Comparison of ENCODE assay signal across 5 worm cellular contexts in the genomic region with DNA sequence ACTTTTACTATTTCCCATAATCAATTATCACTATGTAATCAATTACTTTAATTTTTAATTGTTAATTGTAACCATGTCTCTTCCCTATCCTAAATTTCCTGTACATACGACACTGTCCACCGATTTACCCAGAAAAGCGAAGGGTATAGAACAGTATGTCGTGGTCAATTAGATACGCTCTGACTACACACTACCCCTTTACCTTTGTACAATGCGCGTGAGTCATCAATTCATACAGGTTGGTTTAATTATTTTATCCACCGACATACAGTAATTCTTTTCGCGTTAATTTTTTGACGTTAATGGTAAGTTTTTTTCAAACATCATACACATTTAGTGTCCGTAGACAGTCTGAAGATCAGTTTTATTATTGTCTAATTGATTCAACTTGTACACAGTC.
TF ChIP-seq lines count a peak whose summit lies in the region.

No protein-coding gene starts in this region.

TF ChIP-seq in whole organism, L1 larva, 84 proteins besides CTCF, POLR2A, EP300 and RAD21 (continued from another document and continues in another):
- TF ChIP-seq nhr-77 (tag; optimal IDR thresholded peaks at IDR 0.05; lab: Kevin White, UChicago) (peak; percentile 94), C04F5.9 (tag; optimal IDR thresholded peaks at IDR 0.05; lab: Kevin White, UChicago) (peak; percentile 54), mdl-1 (tag; optimal IDR thresholded peaks at IDR 0.05; lab: Kevin White, UChicago) (peak in 1 of 2 experiments; percentile 80), dsc-1 (tag; optimal IDR thresholded peaks at IDR 0.05; lab: Kevin White, UChicago) (peak; percentile 69), fkh-4 (tag; optimal IDR thresholded peaks at IDR 0.05; lab: Kevin White, UChicago; ENCODE audit: borderline replicate concordance) (no peak), ceh-88 (GFP tag; IDR thresholded peaks at IDR 0.05; lab: Robert Waterston, UW) (peak; percentile 87), efl-1 (optimal IDR thresholded peaks at IDR 0.05; lab: Kevin White, UChicago) (peak; percentile 66 to 70), efl-1 (GFP tag; optimal IDR thresholded peaks at IDR 0.05 in 1 of 2; lab: Kevin White, UChicago) (peak in 1 of 2 experiments; percentile 92), ceh-90 (tag; optimal IDR thresholded peaks at IDR 0.05; lab: Kevin White, UChicago) (no peak), lin-13 (GFP tag; optimal IDR thresholded peaks at IDR 0.05; lab: Kevin White, UChicago) (peak; percentile 71), pqm-1 (tag; optimal IDR thresholded peaks at IDR 0.05; lab: Kevin White, UChicago) (peak; percentile 17), fkh-10 (GFP tag; optimal IDR thresholded peaks at IDR 0.05; lab: Kevin White, UChicago) (no peak), nhr-237 (tag; optimal IDR thresholded peaks at IDR 0.05; lab: Kevin White, UChicago) (peak; percentile 86), ceh-63 (GFP tag; optimal IDR thresholded peaks at IDR 0.05; lab: Kevin White, UChicago) (no peak), unc-98 (GFP tag; IDR thresholded peaks at IDR 0.05; lab: Robert Waterston, UW) (no peak), aha-1 (tag; optimal IDR thresholded peaks at IDR 0.05; lab: Kevin White, UChicago) (peak; percentile 7), zip-4 (GFP tag; optimal IDR thresholded peaks at IDR 0.05; lab: Kevin White, UChicago) (peak; percentile 79), zag-1 (tag; optimal IDR thresholded peaks at IDR 0.05; lab: Kevin White, UChicago) (no peak), nhr-71 (tag; optimal IDR thresholded peaks at IDR 0.05; lab: Kevin White, UChicago) (peak; percentile 91), alr-1 (tag; optimal IDR thresholded peaks at IDR 0.05; lab: Kevin White, UChicago; ENCODE audit: borderline replicate concordance) (no peak), mep-1 (tag; optimal IDR thresholded peaks at IDR 0.05; lab: Kevin White, UChicago) (peak; percentile 89), irx-1 (tag; optimal IDR thresholded peaks at IDR 0.05; lab: Kevin White, UChicago) (peak; percentile 75), unc-86 (tag; optimal IDR thresholded peaks at IDR 0.05; lab: Kevin White, UChicago) (no peak), aly-2 (tag; optimal IDR thresholded peaks at IDR 0.05; lab: Kevin White, UChicago) (peak; percentile 79), blmp-1 (tag; optimal IDR thresholded peaks at IDR 0.05; lab: Kevin White, UChicago) (peak; percentile 44)

TF ChIP-seq in whole organism, L2 larva, 48 proteins besides CTCF, POLR2A, EP300 and RAD21 (continued from another document):
- TF ChIP-seq nhr-11 (tag; optimal IDR thresholded peaks at IDR 0.05; lab: Kevin White, UChicago) (no peak), C34F6.9 (tag; optimal IDR thresholded peaks at IDR 0.05; lab: Kevin White, UChicago) (peak; percentile 35), mbf-1 (tag; optimal IDR thresholded peaks at IDR 0.05; lab: Kevin White, UChicago) (peak; percentile 55), ceh-16 (tag; optimal IDR thresholded peaks at IDR 0.05; lab: Kevin White, UChicago) (peak; percentile 80)

TF ChIP-seq in whole organism, L3 larva, 47 proteins besides CTCF, POLR2A, EP300 and RAD21 (continued from another document):
- TF ChIP-seq elt-2 (tag; optimal IDR thresholded peaks at IDR 0.05; lab: Kevin White, UChicago) (peak; percentile 75), nhr-67 (tag; optimal IDR thresholded peaks at IDR 0.05; lab: Kevin White, UChicago) (no peak), nhr-11 (tag; optimal IDR thresholded peaks at IDR 0.05; lab: Kevin White, UChicago) (no peak), snpc-4 (tag; optimal IDR thresholded peaks at IDR 0.05; lab: Kevin White, UChicago) (peak; percentile 76), mml-1 (tag; optimal IDR thresholded peaks at IDR 0.05; lab: Kevin White, UChicago) (no peak), nhr-237 (tag; optimal IDR thresholded peaks at IDR 0.05; lab: Kevin White, UChicago) (peak; percentile 13)
TF ChIP-seq in whole organism, L3 larva: peak in this region for 27.

TF ChIP-seq in whole organism, L4 larva, 104 proteins besides CTCF, POLR2A, EP300 and RAD21 (continued from another document):
- peak; percentile 97 for TF ChIP-seq nhr-6 (tag; optimal IDR thresholded peaks at IDR 0.05; lab: Kevin White, UChicago)
- no peak for TF ChIP-seq Y75B8A.6 (GFP tag; IDR thresholded peaks at IDR 0.05; lab: Robert Waterston, UW)
- TF ChIP-seq nhr-25 (tag; optimal IDR thresholded peaks at IDR 0.05; lab: Kevin White, UChicago; ENCODE audit: borderline replicate concordance, insufficient read depth) = peak; percentile 91
- peak; percentile 65 for TF ChIP-seq nhr-10 (tag; optimal IDR thresholded peaks at IDR 0.05; lab: Kevin White, UChicago)
- peak; percentile 98 for TF ChIP-seq hmg-1.1 (GFP tag; IDR thresholded peaks at IDR 0.05; lab: Robert Waterston, UW)
- peak; percentile 89 for TF ChIP-seq madf-9 (GFP tag; conservative IDR thresholded peaks at IDR 0.05; lab: Robert Waterston, UW)
- peak; percentile 86 for TF ChIP-seq F37D6.2 (tag; optimal IDR thresholded peaks at IDR 0.05; lab: Kevin White, UChicago)
- TF ChIP-seq hlh-30 (tag; optimal IDR thresholded peaks at IDR 0.05; lab: Kevin White, UChicago; ENCODE audit: insufficient read depth) = peak; percentile 87
- peak; percentile 90 for TF ChIP-seq T20F7.1 (GFP tag; optimal IDR thresholded peaks at IDR 0.05; lab: Kevin White, UChicago)
- peak; percentile 75 for TF ChIP-seq nhr-11 (tag; optimal IDR thresholded peaks at IDR 0.05; lab: Kevin White, UChicago)
- peak; percentile 49 for TF ChIP-seq ceh-32 (tag; optimal IDR thresholded peaks at IDR 0.05; lab: Kevin White, UChicago; ENCODE audit: poor library complexity)
- peak; percentile 92 for TF ChIP-seq ztf-7 (tag; optimal IDR thresholded peaks at IDR 0.05; lab: Kevin White, UChicago)
- TF ChIP-seq rbr-2 (tag; optimal IDR thresholded peaks at IDR 0.05; lab: Kevin White, UChicago) = peak; percentile 94
- peak; percentile 93 for TF ChIP-seq hlh-11 (tag; optimal IDR thresholded peaks at IDR 0.05; lab: Kevin White, UChicago)
- TF ChIP-seq F44E2.7 (GFP tag; IDR thresholded peaks at IDR 0.05; lab: Robert Waterston, UW) = no peak
- TF ChIP-seq jun-1 (tag; optimal IDR thresholded peaks at IDR 0.05; lab: Kevin White, UChicago) = peak; percentile 97
- no peak for TF ChIP-seq tag-97 (GFP tag; IDR thresholded peaks at IDR 0.05; lab: Robert Waterston, UW)
- peak; percentile 83 for TF ChIP-seq ceh-20 (GFP tag; IDR thresholded peaks at IDR 0.05; lab: Robert Waterston, UW)
- peak; percentile 95 for TF ChIP-seq nhr-28 (tag; optimal IDR thresholded peaks at IDR 0.05; lab: Kevin White, UChicago)
- peak; percentile 97 for TF ChIP-seq T26A8.4 (GFP tag; IDR thresholded peaks at IDR 0.05; lab: Robert Waterston, UW)
- TF ChIP-seq fkh-10 (GFP tag; optimal IDR thresholded peaks at IDR 0.05; lab: Kevin White, UChicago) = no peak
- no peak for TF ChIP-seq snpc-4 (tag; optimal IDR thresholded peaks at IDR 0.05; lab: Kevin White, UChicago)
- peak; percentile 97 for TF ChIP-seq nhr-42 (GFP tag; IDR thresholded peaks at IDR 0.05; lab: Robert Waterston, UW)
- peak; percentile 90 for TF ChIP-seq mxl-3 (GFP tag; optimal IDR thresholded peaks at IDR 0.05; lab: Kevin White, UChicago)
- no peak for TF ChIP-seq unc-130 (GFP tag; optimal IDR thresholded peaks at IDR 0.05; lab: Kevin White, UChicago)
- TF ChIP-seq mxl-2 (GFP tag; conservative IDR thresholded peaks at IDR 0.05; lab: Robert Waterston, UW) = 0 out of 2 replicates have a peak, but pooled peaks have one; percentile 53
- TF ChIP-seq lin-29 (GFP tag; IDR thresholded peaks at IDR 0.05; lab: Robert Waterston, UW) = peak; percentile 90
- peak; percentile 90 for TF ChIP-seq zfp-3 (GFP tag; conservative IDR thresholded peaks at IDR 0.05; lab: Robert Waterston, UW)
- peak; percentile 83 to 92 for TF ChIP-seq lsy-2 (tag; optimal IDR thresholded peaks at IDR 0.05; lab: Kevin White, UChicago)
- peak; percentile 86 for TF ChIP-seq zip-2 (tag; optimal IDR thresholded peaks at IDR 0.05; lab: Kevin White, UChicago)

TF ChIP-seq in whole organism, young adult, 124 proteins besides CTCF, POLR2A, EP300 and RAD21 (continued from another document and continues in another):
- TF ChIP-seq B0019.2 (GFP tag; conservative IDR thresholded peaks at IDR 0.05; lab: Robert Waterston, UW) = no peak
- TF ChIP-seq ZK185.1 (tag; optimal IDR thresholded peaks at IDR 0.05; lab: Kevin White, UChicago; ENCODE audit: poor library complexity, severe bottlenecking) = peak; percentile 92
- peak; percentile 59 for TF ChIP-seq ztf-3 (GFP tag; optimal IDR thresholded peaks at IDR 0.05; lab: Kevin White, UChicago)
- peak; percentile 96 for TF ChIP-seq tlf-1 (GFP tag; optimal IDR thresholded peaks at IDR 0.05; lab: Kevin White, UChicago)
- TF ChIP-seq lsy-27 (tag; optimal IDR thresholded peaks at IDR 0.05; lab: Kevin White, UChicago; ENCODE audit: borderline replicate concordance, insufficient read depth) = no peak
- no peak; the same call in 1 of the 2 replicates for TF ChIP-seq Y53G8AR.9 (GFP tag; conservative IDR thresholded peaks at IDR 0.05; lab: Robert Waterston, UW)
- no peak for TF ChIP-seq athp-1 (tag; optimal IDR thresholded peaks at IDR 0.05; lab: Kevin White, UChicago)
- TF ChIP-seq K12H6.12 (tag; optimal IDR thresholded peaks at IDR 0.05; lab: Kevin White, UChicago) = no peak
- TF ChIP-seq sptf-2 (GFP tag; optimal IDR thresholded peaks at IDR 0.05; lab: Kevin White, UChicago) = no peak
- TF ChIP-seq attf-5 (GFP tag; optimal IDR thresholded peaks at IDR 0.05; lab: Kevin White, UChicago) = no peak
- TF ChIP-seq rcor-1 (GFP tag; IDR thresholded peaks at IDR 0.05; lab: Robert Waterston, UW) = no peak; the same call in none of the 2 replicates
- TF ChIP-seq mcd-1 (GFP tag; IDR thresholded peaks at IDR 0.05; lab: Robert Waterston, UW) = no peak
- no peak for TF ChIP-seq die-1 (tag; optimal IDR thresholded peaks at IDR 0.05; lab: Kevin White, UChicago)
- TF ChIP-seq attf-3 (GFP tag; conservative IDR thresholded peaks at IDR 0.05; lab: Robert Waterston, UW) = no peak
- TF ChIP-seq efl-1 (GFP tag; optimal IDR thresholded peaks at IDR 0.05; lab: Kevin White, UChicago) = no peak
- no peak for TF ChIP-seq ama-1 (optimal IDR thresholded peaks at IDR 0.05; lab: Kevin White, UChicago)
- TF ChIP-seq ama-1 (GFP tag; optimal IDR thresholded peaks at IDR 0.05; lab: Kevin White, UChicago) = no peak
- no peak for TF ChIP-seq nfya-1 (tag; optimal IDR thresholded peaks at IDR 0.05; lab: Kevin White, UChicago; ENCODE audit: borderline replicate concordance, insufficient read depth)
- no peak for TF ChIP-seq bed-2 (GFP tag; IDR thresholded peaks at IDR 0.05; lab: Robert Waterston, UW)
- TF ChIP-seq lin-35 (GFP tag; optimal IDR thresholded peaks at IDR 0.05; lab: Kevin White, UChicago) = peak in 1 of 3 experiments; percentile 89
- 0 out of 2 replicates have a peak, but pooled peaks have one; percentile 10 for TF ChIP-seq cebp-2 (GFP tag; IDR thresholded peaks at IDR 0.05; lab: Robert Waterston, UW)
- no peak for TF ChIP-seq fkh-3 (tag; optimal IDR thresholded peaks at IDR 0.05; lab: Kevin White, UChicago)
- TF ChIP-seq B0261.1 (tag; optimal IDR thresholded peaks at IDR 0.05; lab: Kevin White, UChicago) = peak; percentile 55
- no peak for TF ChIP-seq attf-6 (GFP tag; IDR thresholded peaks at IDR 0.05; lab: Robert Waterston, UW)
- TF ChIP-seq aptf-2 (GFP tag; conservative IDR thresholded peaks at IDR 0.05; lab: Robert Waterston, UW) = no peak
- TF ChIP-seq dpl-1 (GFP tag; optimal IDR thresholded peaks at IDR 0.05; lab: Kevin White, UChicago) = no peak
- TF ChIP-seq rpc-1 (optimal IDR thresholded peaks at IDR 0.05; lab: Kevin White, UChicago) = no peak
- no peak for TF ChIP-seq rpc-1 (tag; optimal IDR thresholded peaks at IDR 0.05; lab: Kevin White, UChicago)
- TF ChIP-seq madf-8 (GFP tag; conservative IDR thresholded peaks at IDR 0.05; lab: Robert Waterston, UW) = no peak
- peak; percentile 97 for TF ChIP-seq repo-1 (tag; optimal IDR thresholded peaks at IDR 0.05; lab: Kevin White, UChicago)
- TF ChIP-seq D2030.7 (GFP tag; IDR thresholded peaks at IDR 0.05; lab: Robert Waterston, UW) = no peak
- no peak for TF ChIP-seq T26A5.8 (tag; optimal IDR thresholded peaks at IDR 0.05; lab: Kevin White, UChicago)
- TF ChIP-seq zim-3 (tag; optimal IDR thresholded peaks at IDR 0.05; lab: Kevin White, UChicago) = no peak
- TF ChIP-seq F57A8.1 (GFP tag; optimal IDR thresholded peaks at IDR 0.05; lab: Kevin White, UChicago) = no peak
- TF ChIP-seq egl-18 (GFP tag; IDR thresholded peaks at IDR 0.05; lab: Robert Waterston, UW) = 0 out of 2 replicates have a peak, but pooled peaks have one; percentile 54
- peak; percentile 98 for TF ChIP-seq ztf-26 (tag; optimal IDR thresholded peaks at IDR 0.05; lab: Kevin White, UChicago)
- no peak for TF ChIP-seq ztf-28 (GFP tag; IDR thresholded peaks at IDR 0.05; lab: Robert Waterston, UW)
- TF ChIP-seq nfyb-1 (GFP tag; IDR thresholded peaks at IDR 0.05; lab: Robert Waterston, UW) = no peak
- TF ChIP-seq egl-44 (GFP tag; IDR thresholded peaks at IDR 0.05; lab: Robert Waterston, UW) = peak; percentile 74
- TF ChIP-seq zfh-2 (GFP tag; conservative IDR thresholded peaks at IDR 0.05; lab: Robert Waterston, UW) = no peak
- no peak for TF ChIP-seq F39B2.1 (GFP tag; IDR thresholded peaks at IDR 0.05; lab: Robert Waterston, UW)
- TF ChIP-seq B0336.3 (GFP tag; IDR thresholded peaks at IDR 0.05; lab: Robert Waterston, UW) = no peak
- no peak for TF ChIP-seq F33H1.4 (GFP tag; IDR thresholded peaks at IDR 0.05; lab: Robert Waterston, UW)
- TF ChIP-seq lir-1 (GFP tag; conservative IDR thresholded peaks at IDR 0.05; lab: Robert Waterston, UW) = peak; percentile 72
- TF ChIP-seq lag-1 (GFP tag; IDR thresholded peaks at IDR 0.05; lab: Robert Waterston, UW) = no peak
- no peak for TF ChIP-seq aptf-3 (GFP tag; IDR thresholded peaks at IDR 0.05; lab: Robert Waterston, UW)
- TF ChIP-seq ceh-27 (GFP tag; optimal IDR thresholded peaks at IDR 0.05; lab: Kevin White, UChicago) = peak; percentile 92
- peak; percentile 64 for TF ChIP-seq ztf-22 (GFP tag; optimal IDR thresholded peaks at IDR 0.05; lab: Kevin White, UChicago)
- TF ChIP-seq ccch-3 (GFP tag; optimal IDR thresholded peaks at IDR 0.05; lab: Kevin White, UChicago) = no peak
- no peak; the same call in 1 of the 2 replicates for TF ChIP-seq let-526 (GFP tag; IDR thresholded peaks at IDR 0.05; lab: Robert Waterston, UW)
- TF ChIP-seq tbx-9 (tag; optimal IDR thresholded peaks at IDR 0.05; lab: Kevin White, UChicago; ENCODE audit: borderline replicate concordance) = no peak
- TF ChIP-seq egrh-3 (GFP tag; IDR thresholded peaks at IDR 0.05; lab: Robert Waterston, UW) = no peak
- TF ChIP-seq madf-3 (GFP tag; IDR thresholded peaks at IDR 0.05; lab: Robert Waterston, UW) = 0 out of 2 replicates have a peak, but pooled peaks have one; percentile 45
- no peak for TF ChIP-seq Y95B8A.8 (GFP tag; IDR thresholded peaks at IDR 0.05; lab: Robert Waterston, UW)
- TF ChIP-seq gei-17 (GFP tag; optimal IDR thresholded peaks at IDR 0.05; lab: Kevin White, UChicago) = peak; percentile 96
- TF ChIP-seq F52B5.7 (tag; optimal IDR thresholded peaks at IDR 0.05; lab: Kevin White, UChicago) = no peak
- peak; percentile 57 for TF ChIP-seq pha-4 (tag; optimal IDR thresholded peaks at IDR 0.05; lab: Kevin White, UChicago)
- TF ChIP-seq hlh-26 (GFP tag; conservative IDR thresholded peaks at IDR 0.05; lab: Robert Waterston, UW) = no peak
- no peak for TF ChIP-seq snpc-1.1 (tag; optimal IDR thresholded peaks at IDR 0.05; lab: Kevin White, UChicago; ENCODE audit: insufficient read depth)
- peak; percentile 92 for TF ChIP-seq hmg-20 (GFP tag; IDR thresholded peaks at IDR 0.05; lab: Robert Waterston, UW)
- peak; percentile 69 for TF ChIP-seq ets-4 (GFP tag; optimal IDR thresholded peaks at IDR 0.05; lab: Kevin White, UChicago)
- TF ChIP-seq ztf-6 (GFP tag; IDR thresholded peaks at IDR 0.05; lab: Robert Waterston, UW) = peak; percentile 61; the same call in 1 of the 2 replicates
- peak; percentile 26 for TF ChIP-seq T07F8.4 (tag; optimal IDR thresholded peaks at IDR 0.05; lab: Kevin White, UChicago)
- TF ChIP-seq ztf-25 (GFP tag; IDR thresholded peaks at IDR 0.05; lab: Robert Waterston, UW) = no peak
- TF ChIP-seq snpc-3.4 (tag; optimal IDR thresholded peaks at IDR 0.05; lab: Kevin White, UChicago) = no peak
- TF ChIP-seq dpff-1 (tag; optimal IDR thresholded peaks at IDR 0.05; lab: Kevin White, UChicago) = no peak
- no peak for TF ChIP-seq nfya-2 (GFP tag; IDR thresholded peaks at IDR 0.05; lab: Robert Waterston, UW)
